Worm (Caenorhabditis elegans) whole organism, mixed stage, embryonic: ENCODE results near the gene B0303.16.
A peak's percentile ranks its signal among the peaks of the same experiment; 100 is the strongest.

Source experiments
- M03D4.4 ChIP-seq: sonication (generic microtip); optimal IDR thresholded peaks from 2 replicates; lab custom pipeline; 2017; ENCODE audit warnings: mild to moderate bottlenecking, missing genetic modification characterization, missing compliant biosample characterization
- bed-3 ChIP-seq: fragments of 200-800 bp; sonication (Bioruptor generic); optimal IDR thresholded peaks from 3 replicates; lab custom pipeline; 2018; ENCODE audit warnings: mild to moderate bottlenecking, missing genetic modification characterization, moderate library complexity, missing compliant biosample characterization
- blmp-1 ChIP-seq: fragments of 150-350 bp; optimal IDR thresholded peaks from 2 replicates; lab custom pipeline; 2014; ENCODE audit warnings: missing biosample characterization, missing genetic modification characterization
- ceh-39 ChIP-seq: fragments of 150-350 bp; optimal IDR thresholded peaks from 2 replicates; lab custom pipeline; 2014; ENCODE audit warnings: missing biosample characterization, missing genetic modification characterization
- ceh-43 ChIP-seq: fragments of 200-800 bp; sonication (Bioruptor generic); optimal IDR thresholded peaks from 2 replicates; lab custom pipeline; 2018; ENCODE audit warnings: mild to moderate bottlenecking, missing genetic modification characterization, moderate library complexity, missing compliant biosample characterization
- ceh-83 ChIP-seq: fragments of 200-800 bp; sonication (Bioruptor generic); optimal IDR thresholded peaks from 2 replicates; lab custom pipeline; 2018; ENCODE audit warnings: mild to moderate bottlenecking, missing genetic modification characterization, missing compliant biosample characterization
- ces-1 ChIP-seq: fragments of 150-350 bp; optimal IDR thresholded peaks from 2 replicates; lab custom pipeline; 2014; ENCODE audit warnings: missing biosample characterization, missing genetic modification reagents, missing genetic modification characterization
- cnd-1 ChIP-seq: fragments of 200-800 bp; sonication (Bioruptor generic); optimal IDR thresholded peaks from 2 replicates; lab custom pipeline; 2018; ENCODE audit warnings: mild to moderate bottlenecking, missing genetic modification characterization, missing compliant biosample characterization
- drap-1 ChIP-seq: fragments of 200-800 bp; sonication (Bioruptor generic); optimal IDR thresholded peaks from 3 replicates; lab custom pipeline; 2018; ENCODE audit warnings: mild to moderate bottlenecking, missing genetic modification characterization, missing compliant biosample characterization
- elt-1 ChIP-seq: sonication (generic microtip); optimal IDR thresholded peaks from 2 replicates; lab custom pipeline; 2017; ENCODE audit warnings: missing genetic modification characterization, mild to moderate bottlenecking, missing compliant biosample characterization, antibody characterized with exemption, moderate library complexity, borderline replicate concordance; ENCODE audit not compliant: insufficient read depth
- elt-3 ChIP-seq: fragments of 150-350 bp; optimal IDR thresholded peaks from 2 replicates; lab custom pipeline; 2014; ENCODE audit warnings: missing biosample characterization, missing genetic modification characterization
- flh-1 ChIP-seq: fragments of 200-800 bp; sonication (Bioruptor generic); optimal IDR thresholded peaks from 2 replicates; lab custom pipeline; 2018; ENCODE audit warnings: mild to moderate bottlenecking, missing genetic modification characterization, moderate library complexity, missing compliant biosample characterization
- ham-2 ChIP-seq: fragments of 200-800 bp; sonication (Bioruptor generic); optimal IDR thresholded peaks from 2 replicates; lab custom pipeline; 2018; ENCODE audit warnings: mild to moderate bottlenecking, missing genetic modification characterization, missing compliant biosample characterization
- hlh-1 ChIP-seq: fragments of 150-350 bp; optimal IDR thresholded peaks from 2 replicates; lab custom pipeline; 2014; ENCODE audit warnings: missing biosample characterization, missing genetic modification reagents, missing genetic modification characterization
- lin-13 ChIP-seq: fragments of 150-350 bp; optimal IDR thresholded peaks from 2 replicates; lab custom pipeline; 2014; ENCODE audit warnings: missing biosample characterization, missing genetic modification characterization
- lin-32 ChIP-seq: fragments of 200-800 bp; sonication (Bioruptor generic); optimal IDR thresholded peaks from 2 replicates; lab custom pipeline; 2018; ENCODE audit warnings: mild to moderate bottlenecking, missing genetic modification characterization, missing compliant biosample characterization
- lsy-2 ChIP-seq: fragments of 150-350 bp; optimal IDR thresholded peaks from 2 replicates; lab custom pipeline; 2014; ENCODE audit warnings: missing biosample characterization, missing genetic modification characterization
- mab-5 ChIP-seq: fragments of 150-350 bp; optimal IDR thresholded peaks from 2 replicates; lab custom pipeline; 2014; ENCODE audit warnings: missing biosample characterization, missing genetic modification characterization
- mep-1 ChIP-seq: fragments of 150-350 bp; optimal IDR thresholded peaks from 2 replicates; lab custom pipeline; 2017; ENCODE audit warnings: missing biosample characterization, missing genetic modification reagents, missing genetic modification characterization, inconsistent platforms
- mls-2 ChIP-seq: sonication (generic microtip); optimal IDR thresholded peaks from 2 replicates; lab custom pipeline; 2016; ENCODE audit warnings: mild to moderate bottlenecking, missing genetic modification characterization, moderate library complexity, missing compliant biosample characterization
- nhr-12 ChIP-seq: fragments of 150-350 bp; optimal IDR thresholded peaks from 2 replicates; lab custom pipeline; 2014; ENCODE audit warnings: missing biosample characterization, missing genetic modification characterization
- nhr-2 ChIP-seq: fragments of 150-350 bp; optimal IDR thresholded peaks from 2 replicates; lab custom pipeline; 2014; ENCODE audit warnings: missing biosample characterization, missing genetic modification characterization
- nhr-237 ChIP-seq: fragments of 150-350 bp; optimal IDR thresholded peaks from 2 replicates; lab custom pipeline; 2014; ENCODE audit warnings: missing biosample characterization, missing genetic modification characterization
- nhr-28 ChIP-seq: fragments of 150-350 bp; optimal IDR thresholded peaks from 2 replicates; lab custom pipeline; 2014; ENCODE audit warnings: missing biosample characterization, missing genetic modification characterization
- nhr-76 ChIP-seq: sonication (generic microtip); optimal IDR thresholded peaks from 2 replicates; lab custom pipeline; 2017; ENCODE audit warnings: missing biosample characterization, missing genetic modification characterization
- pha-4 ChIP-seq: fragments of 150-350 bp; optimal IDR thresholded peaks from 2 replicates; lab custom pipeline; 2018; ENCODE audit warnings: missing biosample characterization, missing genetic modification reagents, missing genetic modification characterization
- sem-2 ChIP-seq: fragments of 200-800 bp; sonication (Bioruptor generic); optimal IDR thresholded peaks from 2 replicates; lab custom pipeline; 2018; ENCODE audit warnings: mild to moderate bottlenecking, missing genetic modification characterization, missing compliant biosample characterization
- snpc-4 ChIP-seq: fragments of 150-350 bp; optimal IDR thresholded peaks from 2 replicates; lab custom pipeline; 2014; ENCODE audit warnings: missing biosample characterization, missing genetic modification characterization
- sptf-1 ChIP-seq: sonication (generic microtip); optimal IDR thresholded peaks from 2 replicates; lab custom pipeline; 2017; ENCODE audit warnings: mild to moderate bottlenecking, missing genetic modification characterization, moderate library complexity, missing compliant biosample characterization
- tbx-8 ChIP-seq: fragments of 200-800 bp; sonication (Bioruptor generic); optimal IDR thresholded peaks from 2 replicates; lab custom pipeline; 2018; ENCODE audit warnings: mild to moderate bottlenecking, missing genetic modification characterization, moderate library complexity, missing compliant biosample characterization
- unc-120 ChIP-seq: sonication (generic microtip); optimal IDR thresholded peaks from 2 replicates; lab custom pipeline; 2017; ENCODE audit warnings: missing genetic modification characterization, missing compliant biosample characterization; ENCODE audit not compliant: poor library complexity, severe bottlenecking
- unc-39 ChIP-seq: fragments of 150-350 bp; optimal IDR thresholded peaks from 2 replicates; lab custom pipeline; 2014; ENCODE audit warnings: missing biosample characterization, missing genetic modification characterization
- unc-62 ChIP-seq: fragments of 150-350 bp; optimal IDR thresholded peaks from 2 replicates; lab custom pipeline; 2014; ENCODE audit warnings: missing biosample characterization, missing genetic modification reagents, missing genetic modification characterization
- zip-8 ChIP-seq: fragments of 150-350 bp; optimal IDR thresholded peaks from 2 replicates; lab custom pipeline; 2014; ENCODE audit warnings: missing biosample characterization, missing genetic modification characterization
- ztf-11 ChIP-seq: fragments of 150-350 bp; optimal IDR thresholded peaks from 2 replicates; lab custom pipeline; 2014; ENCODE audit warnings: missing biosample characterization, missing genetic modification characterization

Gene B0303.16

DNA sequence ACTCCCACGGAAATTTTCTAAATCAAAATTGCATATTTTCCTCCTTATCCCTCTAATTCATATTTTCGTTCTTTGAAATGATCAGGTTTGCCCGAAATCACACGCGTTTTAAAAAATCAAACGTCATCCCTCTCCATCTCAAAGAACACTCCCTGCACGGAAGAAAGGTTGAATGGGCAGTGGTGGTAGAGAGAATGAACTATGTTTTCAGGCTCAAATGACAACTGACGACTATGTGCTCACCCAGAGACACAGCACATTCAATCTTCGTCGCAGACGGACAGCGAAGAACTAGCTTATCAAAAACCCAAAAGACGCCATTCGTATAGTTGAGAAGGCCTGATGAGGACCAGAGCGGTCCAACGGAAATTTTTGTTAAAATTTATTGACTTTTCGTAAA is 34.9 kb downstream of the B0303.16 start:
- TF ChIP-seq mep-1 (tag; lab: Kevin White, UChicago): no peak
- TF ChIP-seq nhr-12 (tag; lab: Kevin White, UChicago): no peak
- TF ChIP-seq unc-120 (tag; lab: Kevin White, UChicago): peak; percentile 2
- TF ChIP-seq elt-1 (tag; lab: Kevin White, UChicago): no peak
- no peak for TF ChIP-seq hlh-1 (tag; lab: Kevin White, UChicago)

DNA sequence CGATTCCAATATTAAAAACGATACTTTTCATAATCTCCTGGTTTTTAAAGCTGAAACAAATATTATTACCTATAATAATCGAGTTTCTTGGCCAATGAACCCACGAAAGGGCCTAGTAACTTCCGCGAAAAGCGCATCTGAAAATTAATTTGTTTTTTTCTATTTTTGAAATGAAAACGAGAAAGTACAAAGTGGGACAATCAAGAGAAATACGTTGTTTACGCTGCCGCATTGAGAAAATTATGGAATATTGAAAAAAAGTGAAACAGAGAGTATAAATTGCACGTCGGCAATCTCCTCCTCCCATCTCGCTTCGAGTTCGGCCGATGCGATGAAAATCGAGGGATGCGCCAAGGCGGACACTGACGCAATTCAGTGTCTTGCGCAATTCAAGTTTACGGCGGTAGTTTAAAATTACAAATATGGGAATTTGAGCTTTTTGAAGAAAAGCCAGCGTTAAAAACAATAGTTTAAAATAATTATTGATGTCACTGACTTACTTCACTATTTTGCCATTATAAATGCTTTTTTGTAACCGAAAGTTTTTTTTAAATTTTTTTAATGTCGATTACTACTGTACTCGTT is 36.5 kb downstream of the B0303.16 start, which contains the start of gene pdhk-2:
Gene pdhk-2, minus strand, starts transcription at position 137 of the 585 bp plus-strand sequence.
- TF ChIP-seq mep-1 (tag; lab: Kevin White, UChicago) (peak; percentile 90), cnd-1 (peak; percentile 64), unc-120 (tag; lab: Kevin White, UChicago) (peak; percentile 90), unc-62 (GFP tag; lab: Kevin White, UChicago) (peak; percentile 57), ham-2 (GFP tag; lab: Kevin White, UChicago) (peak; percentile 39), pha-4 (peak; percentile 76), hlh-1 (tag; lab: Kevin White, UChicago) (peak; percentile 54), lin-13 (tag; lab: Kevin White, UChicago) (peak; percentile 87), blmp-1 (tag; lab: Kevin White, UChicago) (no peak), nhr-76 (tag; lab: Kevin White, UChicago) (no peak), flh-1 (GFP tag; lab: Kevin White, UChicago) (peak; percentile 4), snpc-4 (no peak), sptf-1 (tag; lab: Kevin White, UChicago) (peak; percentile 86), zip-8 (tag; lab: Kevin White, UChicago) (peak; percentile 82), elt-3 (tag; lab: Kevin White, UChicago) (no peak), ztf-11 (tag; lab: Kevin White, UChicago) (no peak), unc-39 (tag; lab: Kevin White, UChicago) (no peak), ceh-83 (GFP tag; lab: Kevin White, UChicago) (peak; percentile 72), nhr-12 (tag; lab: Kevin White, UChicago) (no peak), sem-2 (GFP tag; lab: Kevin White, UChicago) (no peak), lin-32 (GFP tag; lab: Kevin White, UChicago) (peak; percentile 4), drap-1 (GFP tag; lab: Kevin White, UChicago) (peak; percentile 76), nhr-28 (tag; lab: Kevin White, UChicago) (no peak), nhr-237 (peak; percentile 80), mab-5 (no peak), M03D4.4 (tag; lab: Kevin White, UChicago) (peak; percentile 78), elt-1 (tag; lab: Kevin White, UChicago) (peak; percentile 58), nhr-2 (tag; lab: Kevin White, UChicago) (no peak), bed-3 (GFP tag; lab: Kevin White, UChicago) (peak; percentile 31), ceh-39 (peak; percentile 67), lsy-2 (peak; percentile 85), tbx-8 (GFP tag; lab: Kevin White, UChicago) (no peak), mls-2 (tag; lab: Kevin White, UChicago) (peak; percentile 81), ceh-43 (GFP tag; lab: Kevin White, UChicago) (peak; percentile 71), ces-1 (peak; percentile 78)

DNA sequence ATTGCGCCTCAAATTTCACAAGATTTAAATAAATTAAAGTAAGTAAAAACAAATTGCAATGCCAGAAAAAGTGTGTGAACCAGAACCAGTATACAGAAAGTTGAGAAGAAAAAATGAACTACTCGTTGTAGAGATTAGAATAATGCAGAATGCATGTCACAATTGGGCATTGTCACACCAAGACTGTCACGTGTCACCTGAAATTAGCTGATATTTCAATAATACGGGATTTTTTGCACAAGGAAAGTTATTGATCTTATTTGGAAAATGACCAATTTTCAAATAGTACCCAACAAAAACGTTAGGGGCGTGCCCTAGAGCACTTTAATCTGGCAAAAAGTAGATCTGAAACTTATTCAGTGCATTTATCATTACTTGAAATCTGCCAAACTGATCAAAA is 37.1 kb downstream of the B0303.16 start:
- TF ChIP-seq mep-1 (tag; lab: Kevin White, UChicago) (no peak), ham-2 (GFP tag; lab: Kevin White, UChicago) (no peak), pha-4 (no peak), zip-8 (tag; lab: Kevin White, UChicago) (no peak), ztf-11 (tag; lab: Kevin White, UChicago) (no peak), blmp-1 (tag; lab: Kevin White, UChicago) (no peak), unc-62 (GFP tag; lab: Kevin White, UChicago) (no peak), nhr-28 (tag; lab: Kevin White, UChicago) (no peak), elt-3 (tag; lab: Kevin White, UChicago) (no peak)
